Fruit fly (Drosophila melanogaster) whole organism, embryonic: ENCODE results near the gene CG1575.

Source experiments
- Abd-B ChIP-seq: fragments of 200-800 bp; sonication (Bioruptor generic); optimal IDR thresholded peaks from 2 replicates; lab custom pipeline; 2018; ENCODE audit warnings: missing biosample characterization, mild to moderate bottlenecking, missing genetic modification characterization, moderate library complexity
- Antp ChIP-seq: fragments of 200-800 bp; sonication (Bioruptor generic); optimal IDR thresholded peaks from 3 replicates; lab custom pipeline; 2016; ENCODE audit warnings: missing biosample characterization, missing genetic modification characterization
- Atf-2 ChIP-seq: fragments of 200-800 bp; sonication (Bioruptor generic); optimal IDR thresholded peaks from 2 replicates; lab custom pipeline; 2016; ENCODE audit warnings: missing biosample characterization, missing genetic modification characterization
- C15 ChIP-seq: fragments of 200-800 bp; sonication (Bioruptor generic); IDR thresholded peaks from 3 replicates; pipeline ENCODE4 v1.3.6; 2022; ENCODE audit warnings: missing biosample characterization, missing genetic modification characterization
- CG10267 ChIP-seq: fragments of 200-800 bp; sonication (Bioruptor generic); optimal IDR thresholded peaks from 2 replicates; lab custom pipeline; 2018; ENCODE audit warnings: missing biosample characterization, mild to moderate bottlenecking, missing genetic modification characterization, moderate library complexity
- CG11723 ChIP-seq: fragments of 200-800 bp; sonication (Bioruptor generic); optimal IDR thresholded peaks from 2 replicates; lab custom pipeline; 2017; ENCODE audit warnings: missing biosample characterization, mild to moderate bottlenecking, missing genetic modification characterization
- CG12236 ChIP-seq: fragments of 200-800 bp; sonication (Bioruptor generic); optimal IDR thresholded peaks from 2 replicates; lab custom pipeline; 2016; ENCODE audit warnings: missing biosample characterization, missing genetic modification characterization
- CG13624 ChIP-seq: fragments of 200-800 bp; sonication (Bioruptor generic); optimal IDR thresholded peaks from 2 replicates; lab custom pipeline; 2016; ENCODE audit warnings: missing biosample characterization, missing genetic modification characterization
- CG15011 ChIP-seq: fragments of 200-800 bp; sonication (Bioruptor generic); optimal IDR thresholded peaks from 3 replicates; lab custom pipeline; 2018; ENCODE audit warnings: missing biosample characterization, mild to moderate bottlenecking, missing genetic modification characterization
- CG15073 ChIP-seq: fragments of 200-800 bp; sonication (Bioruptor generic); optimal IDR thresholded peaks from 2 replicates; lab custom pipeline; 2016; ENCODE audit warnings: missing biosample characterization, missing genetic modification characterization
- CG1529 ChIP-seq: fragments of 200-800 bp; sonication (Bioruptor generic); optimal IDR thresholded peaks from 3 replicates; lab custom pipeline; 2018; ENCODE audit warnings: missing biosample characterization, missing genetic modification characterization
- CG15514 ChIP-seq: fragments of 200-800 bp; sonication (Bioruptor generic); optimal IDR thresholded peaks from 3 replicates; lab custom pipeline; 2017; ENCODE audit warnings: missing biosample characterization, missing genetic modification characterization, mild to moderate bottlenecking, moderate library complexity, missing genetic modification reagents
- CG15696 ChIP-seq: fragments of 200-800 bp; sonication (Bioruptor generic); optimal IDR thresholded peaks from 2 replicates; lab custom pipeline; 2019; ENCODE audit warnings: missing biosample characterization, mild to moderate bottlenecking, missing genetic modification characterization, moderate library complexity
- CG16863 ChIP-seq: fragments of 200-800 bp; sonication (Bioruptor generic); optimal IDR thresholded peaks from 3 replicates; lab custom pipeline; 2016; ENCODE audit warnings: missing biosample characterization, missing genetic modification characterization
- CG17385 ChIP-seq: fragments of 200-800 bp; sonication (Bioruptor generic); optimal IDR thresholded peaks from 3 replicates; lab custom pipeline; 2018; ENCODE audit warnings: missing biosample characterization, mild to moderate bottlenecking, missing genetic modification characterization
- CG33557 ChIP-seq: fragments of 200-800 bp; sonication (Bioruptor generic); optimal IDR thresholded peaks from 2 replicates; lab custom pipeline; 2019; ENCODE audit warnings: missing biosample characterization, mild to moderate bottlenecking, missing genetic modification characterization, moderate library complexity
- CG3407 ChIP-seq: fragments of 200-800 bp; sonication (Bioruptor generic); optimal IDR thresholded peaks from 2 replicates; lab custom pipeline; 2018; ENCODE audit warnings: missing biosample characterization, mild to moderate bottlenecking, missing genetic modification characterization
- CG3995 ChIP-seq: fragments of 200-800 bp; sonication (Bioruptor generic); optimal IDR thresholded peaks from 3 replicates; lab custom pipeline; 2016; ENCODE audit warnings: missing biosample characterization, missing genetic modification characterization
- CG4282 ChIP-seq: fragments of 200-800 bp; sonication (Bioruptor generic); optimal IDR thresholded peaks from 2 replicates; lab custom pipeline; 2016; ENCODE audit warnings: missing biosample characterization, missing genetic modification characterization
- CG43689 ChIP-seq: fragments of 200-800 bp; sonication (Bioruptor generic); IDR thresholded peaks from 2 replicates; pipeline ENCODE4 v1.3.6; 2022; ENCODE audit warnings: missing biosample characterization, missing genetic modification characterization
- CG4707 ChIP-seq: fragments of 200-800 bp; sonication (Bioruptor generic); optimal IDR thresholded peaks from 2 replicates; lab custom pipeline; 2018; ENCODE audit warnings: missing biosample characterization, mild to moderate bottlenecking, missing genetic modification characterization, moderate library complexity
- CG6689 ChIP-seq: fragments of 200-800 bp; sonication (Bioruptor generic); IDR thresholded peaks from 2 replicates; pipeline ENCODE4 v1.3.6; 2022; ENCODE audit warnings: missing biosample characterization, missing genetic modification characterization
- CG7786 ChIP-seq: fragments of 200-800 bp; sonication (Bioruptor generic); optimal IDR thresholded peaks from 2 replicates; lab custom pipeline; 2016; ENCODE audit warnings: missing biosample characterization, missing genetic modification characterization
- CHES-1-like ChIP-seq: fragments of 200-800 bp; sonication (Bioruptor generic); optimal IDR thresholded peaks from 2 replicates; lab custom pipeline; 2016; ENCODE audit warnings: missing biosample characterization, missing genetic modification characterization
- CoRest ChIP-seq: fragments of 200-800 bp; sonication (Bioruptor generic); optimal IDR thresholded peaks from 3 replicates; lab custom pipeline; 2018; ENCODE audit warnings: missing biosample characterization, mild to moderate bottlenecking, missing genetic modification characterization, moderate library complexity
- D19A ChIP-seq: fragments of 200-800 bp; optimal IDR thresholded peaks from 3 replicates; lab custom pipeline; 2019; ENCODE audit warnings: missing biosample characterization, mild to moderate bottlenecking, missing genetic modification characterization, moderate library complexity
- Deaf1 ChIP-seq: fragments of 200-800 bp; optimal IDR thresholded peaks from 3 replicates; lab custom pipeline; 2019; ENCODE audit warnings: missing biosample characterization, mild to moderate bottlenecking, missing genetic modification characterization, moderate library complexity
- GATAe ChIP-seq: fragments of 200-800 bp; sonication (Bioruptor generic); conservative IDR thresholded peaks from 2 replicates; pipeline ENCODE4 v1.3.6; 2022; ENCODE audit warnings: missing biosample characterization, missing genetic modification characterization
- H15 ChIP-seq: fragments of 200-800 bp; sonication (Bioruptor generic); IDR thresholded peaks from 3 replicates; pipeline ENCODE4 v1.3.6; 2022; ENCODE audit warnings: missing biosample characterization, missing genetic modification characterization
- HmgZ ChIP-seq: fragments of 200-800 bp; sonication (Bioruptor generic); optimal IDR thresholded peaks from 2 replicates; lab custom pipeline; 2018; ENCODE audit warnings: missing biosample characterization, mild to moderate bottlenecking, missing genetic modification characterization
- MBD-R2 ChIP-seq: fragments of 200-800 bp; sonication (Bioruptor generic); IDR thresholded peaks from 2 replicates; pipeline ENCODE4 v1.3.6; 2022; ENCODE audit warnings: missing biosample characterization, missing genetic modification characterization
- MESR4 ChIP-seq: fragments of 200-800 bp; sonication (Bioruptor generic); optimal IDR thresholded peaks from 2 replicates; lab custom pipeline; 2018; ENCODE audit warnings: missing biosample characterization, mild to moderate bottlenecking, missing genetic modification characterization, moderate library complexity
- Med ChIP-seq: fragments of 200-800 bp; sonication (Bioruptor generic); peaks from one replicate; lab custom pipeline; 2016; ENCODE audit warnings: missing biosample characterization, missing genetic modification characterization, mild to moderate bottlenecking, inconsistent platforms, moderate library complexity
- Ssrp ChIP-seq: fragments of 200-800 bp; sonication (Bioruptor generic); optimal IDR thresholded peaks from 2 replicates; lab custom pipeline; 2018; ENCODE audit warnings: missing biosample characterization, mild to moderate bottlenecking, missing genetic modification characterization, moderate library complexity
- bab2 ChIP-seq: fragments of 200-800 bp; sonication (Bioruptor generic); optimal IDR thresholded peaks from 2 replicates; lab custom pipeline; 2016; ENCODE audit warnings: missing biosample characterization, missing genetic modification characterization
- ci ChIP-seq: fragments of 200-800 bp; sonication (Bioruptor generic); IDR thresholded peaks from 3 replicates; pipeline ENCODE4 v1.3.6; 2022; ENCODE audit warnings: missing biosample characterization, missing genetic modification characterization
- crol ChIP-seq: fragments of 200-800 bp; sonication (Bioruptor generic); IDR thresholded peaks from 2 replicates; pipeline ENCODE4 v1.3.6; 2022; ENCODE audit warnings: missing biosample characterization, missing genetic modification characterization
- crp ChIP-seq, 2 experiments: fragments of 200-800 bp; sonication (Bioruptor generic); optimal IDR thresholded peaks; 2 replicates in 1 of 2; 3 replicates in 1 of 2; lab custom pipeline; 2017; ENCODE audit warnings: missing biosample characterization in 2 of 2, missing genetic modification characterization in 2 of 2, mild to moderate bottlenecking in 1 of 2, moderate library complexity in 1 of 2
- fd96Cb ChIP-seq: fragments of 200-800 bp; sonication (Bioruptor generic); optimal IDR thresholded peaks from 2 replicates; lab custom pipeline; 2018; ENCODE audit warnings: missing biosample characterization, mild to moderate bottlenecking, missing genetic modification characterization, moderate library complexity
- grau ChIP-seq: fragments of 200-800 bp; optimal IDR thresholded peaks from 3 replicates; lab custom pipeline; 2019; ENCODE audit warnings: missing biosample characterization, mild to moderate bottlenecking, missing genetic modification characterization, moderate library complexity
- insv ChIP-seq, 2 experiments: fragments of 200-800 bp; sonication (Bioruptor generic); optimal IDR thresholded peaks; 3 replicates each; lab custom pipeline; 2016 to 2018; ENCODE audit warnings: missing biosample characterization in 2 of 2, missing genetic modification characterization in 2 of 2
- lov ChIP-seq, 2 experiments: fragments of 200-800 bp in 1 of 2; fragments of >200 bp in 1 of 2; sonication (Bioruptor generic) in 1 of 2; IDR thresholded peaks in 1 of 2; optimal IDR thresholded peaks in 1 of 2; 2 replicates in 1 of 2; 3 replicates in 1 of 2; pipeline versions ENCODE4 v1.3.6 to Lab custom; 2017 to 2022; ENCODE audit warnings: missing biosample characterization in 1 of 2, missing genetic modification characterization in 1 of 2
- oc ChIP-seq: fragments of 200-800 bp; sonication (Bioruptor generic); optimal IDR thresholded peaks from 2 replicates; lab custom pipeline; 2018; ENCODE audit warnings: missing biosample characterization, mild to moderate bottlenecking, missing genetic modification characterization, moderate library complexity
- odd ChIP-seq: fragments of 200-800 bp; sonication (Bioruptor generic); optimal IDR thresholded peaks from 2 replicates; lab custom pipeline; 2017; ENCODE audit warnings: missing biosample characterization, mild to moderate bottlenecking, missing genetic modification characterization
- pzg ChIP-seq: fragments of 200-800 bp; sonication (Bioruptor generic); optimal IDR thresholded peaks from 3 replicates; lab custom pipeline; 2018; ENCODE audit warnings: missing biosample characterization, mild to moderate bottlenecking, missing genetic modification characterization, moderate library complexity
- tx ChIP-seq: fragments of 200-800 bp; sonication (Bioruptor generic); optimal IDR thresholded peaks from 2 replicates; lab custom pipeline; 2016; ENCODE audit warnings: missing biosample characterization, missing genetic modification characterization
- unc-4 ChIP-seq: fragments of 200-800 bp; sonication (Bioruptor generic); IDR thresholded peaks from 2 replicates; pipeline ENCODE4 v1.3.6; 2022; ENCODE audit warnings: missing biosample characterization, missing genetic modification characterization; ENCODE audit not compliant: partially characterized antibody
- vvl ChIP-seq: fragments of 200-800 bp; sonication (Bioruptor generic); IDR thresholded peaks from 2 replicates; pipeline ENCODE4 v1.3.6; 2022; ENCODE audit warnings: missing biosample characterization, missing genetic modification characterization

CG1575 gene

dm6 chrX:8152718-8153117 lies 35.9 kb downstream of the CG1575 start, which contains the start of gene CG18262 (continued):
- TF ChIP-seq CG13624 (peak; percentile 21), D19A (tag; lab: Kevin White, UChicago) (no peak), crp (GFP tag; optimal IDR thresholded peaks at IDR 0.05; lab: Kevin White, UChicago) (peak; percentile 23 to 87), CG15514 (GFP tag; lab: Kevin White, UChicago) (peak; percentile 72), CG11723 (GFP tag; lab: Kevin White, UChicago) (no peak), CG10267 (tag; lab: Kevin White, UChicago) (peak; percentile 84), CoRest (tag; lab: Kevin White, UChicago) (peak; percentile 8), H15 (GFP tag; lab: Robert Waterston, UW) (no peak), HmgZ (tag; lab: Kevin White, UChicago) (peak; percentile 12), Med (GFP tag; lab: Kevin White, UChicago) (peak; percentile 78), pzg (GFP tag; lab: Kevin White, UChicago) (peak; percentile 49), ci (GFP tag; lab: Robert Waterston, UW) (0 out of 3 replicates have a peak, but pooled peaks have one; percentile 26), MBD-R2 (GFP tag; lab: Robert Waterston, UW) (peak; percentile 96), MESR4 (peak; percentile 39), unc-4 (GFP tag; lab: Robert Waterston, UW) (0 out of 2 replicates have a peak, but pooled peaks have one; percentile 19), vvl (GFP tag; lab: Robert Waterston, UW) (no peak)

dm6 chrX:8157294-8157693 lies 40.5 kb downstream of the CG1575 start, which contains the start of the genes Traf6 and GIIIspla2:
Traf6 (minus strand) TSS chrX:8157386.
GIIIspla2 (plus strand) TSS chrX:8157628.
- TF ChIP-seq GATAe (GFP tag; lab: Robert Waterston, UW) (peak; percentile 46; the same call in 1 of the 2 replicates), CG43689 (GFP tag; lab: Robert Waterston, UW) (no peak), CG4282 (GFP tag; lab: Kevin White, UChicago) (no peak), CHES-1-like (GFP tag; lab: Kevin White, UChicago) (peak; percentile 53), crol (GFP tag; lab: Robert Waterston, UW) (no peak), insv (GFP tag; optimal IDR thresholded peaks at IDR 0.05; lab: Kevin White, UChicago) (peak in 1 of 2 experiments; percentile 56), CG15073 (no peak), lov (optimal IDR thresholded peaks at IDR 0.05; lab: Kevin White, UChicago) (no peak), lov (GFP tag; IDR thresholded peaks at IDR 0.05; lab: Robert Waterston, UW) (peak; percentile 63; the same call in 1 of the 3 replicates), CG1529 (GFP tag; lab: Kevin White, UChicago) (no peak), CG3995 (peak; percentile 60), Antp (peak; percentile 10), Atf-2 (GFP tag; lab: Kevin White, UChicago) (peak; percentile 23), unc-4 (GFP tag; lab: Robert Waterston, UW) (0 out of 2 replicates have a peak, but pooled peaks have one; percentile 25), fd96Cb (tag; lab: Kevin White, UChicago) (peak; percentile 66), CG16863 (GFP tag; lab: Kevin White, UChicago) (peak; percentile 43), odd (no peak), C15 (no peak), tx (GFP tag; lab: Kevin White, UChicago) (peak; percentile 38), CG15011 (GFP tag; lab: Kevin White, UChicago) (no peak), CG3407 (peak; percentile 48), grau (tag; lab: Kevin White, UChicago) (peak; percentile 80), CG7786 (GFP tag; lab: Kevin White, UChicago) (peak; percentile 72), CG12236 (GFP tag; lab: Kevin White, UChicago) (peak; percentile 11), CG33557 (GFP tag; lab: Kevin White, UChicago) (peak; percentile 57), bab2 (GFP tag; lab: Kevin White, UChicago) (peak; percentile 74), CG6689 (GFP tag; lab: Robert Waterston, UW) (peak; percentile 74), CG17385 (GFP tag; lab: Kevin White, UChicago) (peak; percentile 65), Ssrp (peak; percentile 72), Abd-B (GFP tag; lab: Kevin White, UChicago) (peak; percentile 72), CG4707 (GFP tag; lab: Kevin White, UChicago) (no peak), Deaf1 (tag; lab: Kevin White, UChicago) (peak; percentile 77), oc (tag; lab: Kevin White, UChicago) (no peak), CG15696 (tag; lab: Kevin White, UChicago) (peak; percentile 65)
